Fruit fly (Drosophila melanogaster) whole organism, embryonic: ENCODE results near the gene CG32074.
A peak's percentile ranks its signal among the peaks of the same experiment; 100 is the strongest.

ENCODE experiments used
- Ada2b ChIP-seq: fragments of 200-800 bp; sonication (Bioruptor generic); IDR thresholded peaks from 2 replicates; pipeline ENCODE4 v1.3.6; 2022; ENCODE audit warnings: missing biosample characterization, missing genetic modification characterization
- Aef1 ChIP-seq: fragments of 200-800 bp; sonication (Bioruptor generic); IDR thresholded peaks from 3 replicates; pipeline ENCODE4 v1.3.6; 2022; ENCODE audit warnings: missing biosample characterization, missing genetic modification characterization
- CG1024 ChIP-seq: fragments of 200-800 bp; sonication (Bioruptor generic); IDR thresholded peaks from 2 replicates; pipeline ENCODE4 v1.3.6; 2022; ENCODE audit warnings: missing biosample characterization, missing genetic modification characterization
- CG10543 ChIP-seq: fragments of 200-800 bp; sonication (Bioruptor generic); optimal IDR thresholded peaks from 3 replicates; lab custom pipeline; 2017; ENCODE audit warnings: missing biosample characterization, mild to moderate bottlenecking, missing genetic modification characterization, moderate library complexity
- CG12769 ChIP-seq: fragments of 200-800 bp; sonication (Bioruptor generic); optimal IDR thresholded peaks from 2 replicates; lab custom pipeline; 2019; ENCODE audit warnings: missing biosample characterization, mild to moderate bottlenecking, missing genetic modification characterization, moderate library complexity
- CG13296 ChIP-seq: fragments of 200-800 bp; sonication (Bioruptor generic); optimal IDR thresholded peaks from 3 replicates; lab custom pipeline; 2018; ENCODE audit warnings: missing biosample characterization, mild to moderate bottlenecking, missing genetic modification characterization
- CG13894 ChIP-seq: fragments of 200-800 bp; sonication (Bioruptor generic); optimal IDR thresholded peaks from 3 replicates; lab custom pipeline; 2018; ENCODE audit warnings: missing biosample characterization, mild to moderate bottlenecking, missing genetic modification characterization, moderate library complexity
- CG1647 ChIP-seq: fragments of 200-800 bp; sonication (Bioruptor generic); optimal IDR thresholded peaks from 3 replicates; lab custom pipeline; 2016; ENCODE audit warnings: missing biosample characterization, missing genetic modification characterization
- CG16815 ChIP-seq: fragments of 200-800 bp; sonication (Bioruptor generic); optimal IDR thresholded peaks from 3 replicates; lab custom pipeline; 2017; ENCODE audit warnings: missing biosample characterization, mild to moderate bottlenecking, missing genetic modification characterization
- CG17186 ChIP-seq: fragments of 200-800 bp; sonication (Bioruptor generic); optimal IDR thresholded peaks from 3 replicates; lab custom pipeline; 2017; ENCODE audit warnings: missing biosample characterization, missing genetic modification reagents, missing genetic modification characterization
- CG18599 ChIP-seq: fragments of 200-800 bp; sonication (Bioruptor generic); optimal IDR thresholded peaks from 3 replicates; lab custom pipeline; 2017; ENCODE audit warnings: missing biosample characterization, missing genetic modification characterization, mild to moderate bottlenecking, moderate library complexity, missing genetic modification reagents
- CG2129 ChIP-seq: fragments of 200-800 bp; sonication (Bioruptor generic); IDR thresholded peaks from 2 replicates; pipeline ENCODE4 v1.3.6; 2022; ENCODE audit warnings: missing biosample characterization, missing genetic modification characterization; ENCODE audit not compliant: partially characterized antibody
- CG2202 ChIP-seq: fragments of 200-800 bp; sonication (Bioruptor generic); optimal IDR thresholded peaks from 2 replicates; lab custom pipeline; 2018; ENCODE audit warnings: missing biosample characterization, mild to moderate bottlenecking, missing genetic modification characterization
- CG2712 ChIP-seq: fragments of 200-800 bp; optimal IDR thresholded peaks from 3 replicates; lab custom pipeline; 2019; ENCODE audit warnings: missing biosample characterization, mild to moderate bottlenecking, missing genetic modification characterization, moderate library complexity
- CG31224 ChIP-seq: fragments of 200-800 bp; sonication (Bioruptor generic); IDR thresholded peaks from 2 replicates; pipeline ENCODE4 v1.3.6; 2022; ENCODE audit warnings: missing biosample characterization, missing genetic modification characterization
- CG33557 ChIP-seq: fragments of 200-800 bp; sonication (Bioruptor generic); optimal IDR thresholded peaks from 2 replicates; lab custom pipeline; 2019; ENCODE audit warnings: missing biosample characterization, mild to moderate bottlenecking, missing genetic modification characterization, moderate library complexity
- CG4854 ChIP-seq: fragments of 200-800 bp; sonication (Bioruptor generic); optimal IDR thresholded peaks from 2 replicates; lab custom pipeline; 2016; ENCODE audit warnings: missing biosample characterization, missing genetic modification characterization, inconsistent platforms
- CG8281 ChIP-seq: fragments of 200-800 bp; sonication (Bioruptor generic); optimal IDR thresholded peaks from 2 replicates; lab custom pipeline; 2018; ENCODE audit warnings: missing biosample characterization, mild to moderate bottlenecking, missing genetic modification characterization, moderate library complexity
- CG8388 ChIP-seq: fragments of 200-800 bp; sonication (Bioruptor generic); optimal IDR thresholded peaks from 2 replicates; lab custom pipeline; 2019; ENCODE audit warnings: missing biosample characterization, mild to moderate bottlenecking, missing genetic modification characterization, moderate library complexity
- CG9727 ChIP-seq: fragments of 200-800 bp; sonication (Bioruptor generic); optimal IDR thresholded peaks from 3 replicates; lab custom pipeline; 2017; ENCODE audit warnings: missing biosample characterization, mild to moderate bottlenecking, missing genetic modification characterization
- CG9876 ChIP-seq: fragments of 200-800 bp; sonication (Bioruptor generic); optimal IDR thresholded peaks from 2 replicates; lab custom pipeline; 2016; ENCODE audit warnings: missing biosample characterization, missing genetic modification characterization
- CG9932 ChIP-seq: fragments of 200-800 bp; sonication (Bioruptor generic); IDR thresholded peaks from 2 replicates; pipeline ENCODE4 v1.3.6; 2022; ENCODE audit warnings: missing biosample characterization, missing genetic modification characterization
- Dbx ChIP-seq: fragments of 200-800 bp; sonication (Bioruptor generic); IDR thresholded peaks from 3 replicates; pipeline ENCODE4 v1.3.6; 2022; ENCODE audit warnings: missing biosample characterization, missing genetic modification characterization
- Doc3 ChIP-seq: fragments of 200-800 bp; sonication (Bioruptor generic); IDR thresholded peaks from 3 replicates; pipeline ENCODE4 v1.3.6; 2022; ENCODE audit warnings: missing biosample characterization, missing genetic modification characterization; ENCODE audit not compliant: partially characterized antibody
- Dref ChIP-seq: fragments of 200-800 bp; sonication (Bioruptor generic); IDR thresholded peaks from 2 replicates; pipeline ENCODE4 v1.3.6; 2022; ENCODE audit warnings: missing biosample characterization, missing genetic modification characterization
- Fer1 ChIP-seq: fragments of 200-800 bp; sonication (Bioruptor generic); optimal IDR thresholded peaks from 2 replicates; lab custom pipeline; 2017; ENCODE audit warnings: missing biosample characterization, mild to moderate bottlenecking, missing genetic modification characterization
- HLHmδ ChIP-seq: fragments of 200-800 bp; sonication (Bioruptor generic); optimal IDR thresholded peaks from 2 replicates; lab custom pipeline; 2018; ENCODE audit warnings: missing biosample characterization, mild to moderate bottlenecking, missing genetic modification characterization, moderate library complexity
- Lhr ChIP-seq: fragments of 200-800 bp; sonication (Bioruptor generic); optimal IDR thresholded peaks from 3 replicates; lab custom pipeline; 2017; ENCODE audit warnings: mild to moderate bottlenecking, missing biosample characterization, missing genetic modification reagents, missing genetic modification characterization
- Med ChIP-seq: fragments of 200-800 bp; sonication (Bioruptor generic); peaks from one replicate; lab custom pipeline; 2016; ENCODE audit warnings: missing biosample characterization, missing genetic modification characterization, mild to moderate bottlenecking, inconsistent platforms, moderate library complexity
- Neu2 ChIP-seq: fragments of 200-800 bp; sonication (Bioruptor generic); optimal IDR thresholded peaks from 3 replicates; lab custom pipeline; 2016; ENCODE audit warnings: missing biosample characterization, missing genetic modification characterization, borderline replicate concordance
- Side ChIP-seq: fragments of 200-800 bp; sonication (Bioruptor generic); optimal IDR thresholded peaks from 2 replicates; lab custom pipeline; 2016; ENCODE audit warnings: missing biosample characterization, missing genetic modification characterization
- Sox100B ChIP-seq: fragments of 200-800 bp; sonication (Bioruptor generic); optimal IDR thresholded peaks from 3 replicates; lab custom pipeline; 2018; ENCODE audit warnings: missing biosample characterization, mild to moderate bottlenecking, missing genetic modification characterization
- Xbp1 ChIP-seq: fragments of 200-800 bp; sonication (Bioruptor generic); optimal IDR thresholded peaks from 3 replicates; lab custom pipeline; 2016; ENCODE audit warnings: missing biosample characterization, mild to moderate bottlenecking, missing genetic modification characterization
- Xrp1 ChIP-seq: fragments of 200-800 bp; sonication (Bioruptor generic); IDR thresholded peaks from 2 replicates; pipeline ENCODE4 v1.3.6; 2022; ENCODE audit warnings: missing biosample characterization, missing genetic modification characterization
- ac ChIP-seq: fragments of 200-800 bp; sonication (Bioruptor generic); optimal IDR thresholded peaks from 3 replicates; lab custom pipeline; 2017; ENCODE audit warnings: missing biosample characterization, mild to moderate bottlenecking, missing genetic modification characterization
- cg ChIP-seq: fragments of 200-800 bp; sonication (Bioruptor generic); optimal IDR thresholded peaks from 3 replicates; lab custom pipeline; 2019; ENCODE audit warnings: missing biosample characterization, mild to moderate bottlenecking, missing genetic modification characterization, moderate library complexity
- cwo ChIP-seq: fragments of 200-800 bp; sonication (Bioruptor generic); optimal IDR thresholded peaks from 3 replicates; lab custom pipeline; 2017; ENCODE audit warnings: missing biosample characterization, missing genetic modification characterization, mild to moderate bottlenecking, moderate library complexity, missing genetic modification reagents
- dati ChIP-seq: fragments of 200-800 bp; sonication (Bioruptor generic); IDR thresholded peaks from 2 replicates; pipeline ENCODE4 v1.3.6; 2022; ENCODE audit warnings: missing biosample characterization, missing genetic modification characterization
- dysf ChIP-seq: fragments of 200-800 bp; sonication (Bioruptor generic); IDR thresholded peaks from 3 replicates; pipeline ENCODE4 v1.3.6; 2022; ENCODE audit warnings: missing biosample characterization, missing genetic modification characterization
- en ChIP-seq: fragments of 200-800 bp; sonication (Bioruptor generic); optimal IDR thresholded peaks from 2 replicates; lab custom pipeline; 2016; ENCODE audit warnings: missing biosample characterization, missing genetic modification characterization
- eve ChIP-seq, 2 experiments: fragments of >200 bp; optimal IDR thresholded peaks; 2 replicates each; lab custom pipeline; 2017; ENCODE audit warnings: missing biosample characterization in 2 of 2, missing genetic modification characterization in 2 of 2
- gsb ChIP-seq: fragments of 200-800 bp; sonication (Bioruptor generic); IDR thresholded peaks from 2 replicates; pipeline ENCODE4 v1.3.6; 2022; ENCODE audit warnings: missing biosample characterization, missing genetic modification characterization
- ham ChIP-seq: fragments of 200-800 bp; sonication (Bioruptor generic); IDR thresholded peaks from 2 replicates; pipeline ENCODE4 v1.3.6; 2022; ENCODE audit warnings: missing biosample characterization, missing genetic modification characterization
- luna ChIP-seq: fragments of 200-800 bp; sonication (Bioruptor generic); optimal IDR thresholded peaks from 2 replicates; lab custom pipeline; 2016; ENCODE audit warnings: missing biosample characterization, missing genetic modification characterization
- nom ChIP-seq: fragments of 200-800 bp; sonication (Bioruptor generic); optimal IDR thresholded peaks from 2 replicates; lab custom pipeline; 2017; ENCODE audit warnings: missing biosample characterization, missing genetic modification characterization, mild to moderate bottlenecking, moderate library complexity, missing genetic modification reagents
- p53 ChIP-seq: fragments of 200-800 bp; sonication (Bioruptor generic); optimal IDR thresholded peaks from 2 replicates; lab custom pipeline; 2016; ENCODE audit warnings: missing biosample characterization, missing genetic modification characterization
- tgo ChIP-seq: fragments of 200-800 bp; sonication (Bioruptor generic); IDR thresholded peaks from 3 replicates; pipeline ENCODE4 v1.3.6; 2022; ENCODE audit warnings: missing biosample characterization, missing genetic modification characterization
- tna ChIP-seq: fragments of 200-800 bp; sonication (Bioruptor generic); IDR thresholded peaks from 2 replicates; pipeline ENCODE4 v1.3.6; 2022; ENCODE audit warnings: missing biosample characterization, missing genetic modification characterization; ENCODE audit not compliant: partially characterized antibody

The CG32074 gene

DNA sequence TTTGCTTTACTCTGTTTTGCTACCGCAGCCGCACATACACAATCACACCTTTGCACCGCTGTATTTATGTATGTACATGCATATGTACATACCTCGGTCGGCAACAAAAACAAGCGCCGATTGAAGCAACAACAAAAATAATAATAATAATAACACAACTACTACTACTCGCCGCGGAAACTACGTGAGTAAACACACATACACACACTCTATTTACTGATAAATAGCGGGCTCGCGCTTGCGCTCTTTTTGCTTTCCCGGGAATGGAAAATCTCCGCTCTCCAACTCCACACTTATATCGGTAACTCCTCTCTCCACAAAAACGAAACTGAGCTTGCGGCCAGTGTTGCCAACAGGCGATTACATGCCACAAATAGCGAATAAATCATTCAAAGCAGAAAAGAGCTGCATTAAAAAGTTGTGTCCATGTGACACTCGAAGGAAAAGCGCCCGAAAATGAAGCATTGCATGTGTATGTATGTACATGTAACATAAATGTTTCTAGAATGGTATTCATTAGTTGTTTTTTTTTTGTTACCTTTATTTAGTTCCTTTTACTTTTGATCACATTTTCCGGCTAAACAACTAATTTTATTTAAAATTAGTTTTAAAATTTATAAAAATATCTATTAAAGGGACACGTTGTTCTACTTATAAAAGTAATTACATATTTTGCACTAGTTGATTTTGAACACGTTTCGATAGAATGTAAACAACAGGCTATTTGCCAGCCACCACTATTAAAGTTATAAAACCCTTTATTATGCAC, 13.3 kb downstream of the CG32074 start (continued):
- TF ChIP-seq cg (GFP tag; lab: Kevin White, UChicago) (peak; percentile 99), Sox100B (GFP tag; lab: Kevin White, UChicago) (peak; percentile 72), p53 (GFP tag; lab: Kevin White, UChicago) (peak; percentile 64), CG2712 (tag; lab: Kevin White, UChicago) (peak; percentile 35), en (peak; percentile 47), nom (GFP tag; lab: Kevin White, UChicago) (peak; percentile 73), CG12769 (tag; lab: Kevin White, UChicago) (peak; percentile 91), CG13894 (tag; lab: Kevin White, UChicago) (peak; percentile 81), eve (GFP tag; optimal IDR thresholded peaks at IDR 0.05; lab: Kevin White, UChicago) (no peak), cwo (peak; percentile 55), tna (GFP tag; lab: Robert Waterston, UW) (no peak), tgo (GFP tag; lab: Robert Waterston, UW) (peak; percentile 27; the same call in 1 of the 3 replicates), Doc3 (peak; percentile 43; the same call in 1 of the 3 replicates), CG8388 (GFP tag; lab: Kevin White, UChicago) (peak; percentile 20), Xbp1 (GFP tag; lab: Kevin White, UChicago) (peak; percentile 11), CG9876 (GFP tag; lab: Kevin White, UChicago) (peak; percentile 57), CG4854 (GFP tag; lab: Kevin White, UChicago) (peak; percentile 34), Side (GFP tag; lab: Kevin White, UChicago) (peak; percentile 80), CG31224 (no peak), CG2129 (no peak), ac (GFP tag; lab: Kevin White, UChicago) (peak; percentile 70), CG33557 (peak; percentile 85), CG1024 (peak; percentile 68; the same call in 1 of the 2 replicates), Neu2 (GFP tag; lab: Kevin White, UChicago) (no peak), HLHmδ (GFP tag; lab: Kevin White, UChicago) (peak; percentile 81), CG2202 (tag; lab: Kevin White, UChicago) (peak; percentile 69), CG8281 (tag; lab: Kevin White, UChicago) (peak; percentile 64), luna (GFP tag; lab: Kevin White, UChicago) (no peak), Fer1 (GFP tag; lab: Kevin White, UChicago) (peak; percentile 91), CG1647 (peak; percentile 47), Dbx (GFP tag; lab: Robert Waterston, UW) (peak; percentile 84; the same call in 2 of the 3 replicates), Xrp1 (GFP tag; lab: Robert Waterston, UW) (peak; percentile 86), CG10543 (GFP tag; lab: Kevin White, UChicago) (peak; percentile 98), CG9727 (GFP tag; lab: Kevin White, UChicago) (peak; percentile 77), Ada2b (no peak), Dref (GFP tag; lab: Robert Waterston, UW) (no peak), dysf (GFP tag; lab: Robert Waterston, UW) (peak; percentile 27; the same call in 1 of the 3 replicates), Aef1 (GFP tag; lab: Robert Waterston, UW) (peak; percentile 50; the same call in 1 of the 3 replicates), CG13296 (GFP tag; lab: Kevin White, UChicago) (peak; percentile 83), CG9932 (GFP tag; lab: Robert Waterston, UW) (peak; percentile 57), CG16815 (peak; percentile 3), dati (GFP tag; lab: Robert Waterston, UW) (no peak), gsb (peak; percentile 59; the same call in 1 of the 2 replicates), Med (GFP tag; lab: Kevin White, UChicago) (peak; percentile 92), CG18599 (GFP tag; lab: Kevin White, UChicago) (peak; percentile 91), CG17186 (GFP tag; lab: Kevin White, UChicago) (peak; percentile 47), ham (GFP tag; lab: Robert Waterston, UW) (no peak), Lhr (GFP tag; lab: Kevin White, UChicago) (peak; percentile 37)
